Fruit fly (Drosophila melanogaster): ENCODE results near the gene 5PtaseI.

5PtaseI gene

DNA sequence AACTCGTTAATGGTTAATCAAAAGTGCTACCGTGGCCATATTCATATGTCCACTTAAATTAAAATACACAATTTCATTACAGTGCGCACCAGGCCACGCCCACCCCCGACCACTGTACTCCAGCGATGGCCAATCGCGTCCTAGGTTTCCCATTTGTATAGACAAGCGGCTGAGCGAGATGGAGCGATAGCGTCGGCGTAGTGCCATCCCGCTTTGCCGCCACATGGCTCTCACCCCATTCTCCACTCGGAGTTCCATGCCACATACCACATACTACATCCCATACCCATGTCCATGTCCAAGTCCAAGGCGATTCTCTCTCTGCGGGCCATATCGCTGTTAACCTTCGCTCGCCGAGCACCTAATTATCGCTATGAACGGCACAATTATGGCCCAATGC, 35.5 kb upstream of the 5PtaseI start (continued):
- no peak for TF ChIP-seq CG32767 (GFP tag; IDR thresholded peaks at IDR 0.05)
- TF ChIP-seq dmrt99B (tag; optimal IDR thresholded peaks at IDR 0.05): no peak
- TF ChIP-seq CG9817 (tag; optimal IDR thresholded peaks at IDR 0.05): no peak
- peak; percentile 80 for TF ChIP-seq Med (GFP tag)
- no peak for TF ChIP-seq NFAT (GFP tag; IDR thresholded peaks at IDR 0.05)
- TF ChIP-seq nerfin-2 (GFP tag; IDR thresholded peaks at IDR 0.05; ENCODE audit: partially characterized antibody): no peak
- TF ChIP-seq Awh (GFP tag; IDR thresholded peaks at IDR 0.05): 0 out of 2 replicates have a peak, but pooled peaks have one; percentile 8
- no peak for TF ChIP-seq CG18619 (GFP tag; optimal IDR thresholded peaks at IDR 0.05)
- no peak for TF ChIP-seq Hsf (GFP tag; optimal IDR thresholded peaks at IDR 0.05)
- no peak for TF ChIP-seq ttk (GFP tag; IDR thresholded peaks at IDR 0.05)
- TF ChIP-seq CoRest (tag; optimal IDR thresholded peaks at IDR 0.05): peak; percentile 43
- TF ChIP-seq fu2 (GFP tag; optimal IDR thresholded peaks at IDR 0.05): no peak
- no peak for TF ChIP-seq CG15011 (GFP tag; optimal IDR thresholded peaks at IDR 0.05)
- no peak for TF ChIP-seq tx (GFP tag; optimal IDR thresholded peaks at IDR 0.05)
- no peak for TF ChIP-seq CG2120 (GFP tag; optimal IDR thresholded peaks at IDR 0.05)
- no peak for TF ChIP-seq vnd (GFP tag; IDR thresholded peaks at IDR 0.05; ENCODE audit: partially characterized antibody)
- TF ChIP-seq lmd (GFP tag; IDR thresholded peaks at IDR 0.05): no peak
- TF ChIP-seq Hand (GFP tag; optimal IDR thresholded peaks at IDR 0.05): no peak
- TF ChIP-seq wor (GFP tag; IDR thresholded peaks at IDR 0.05): no peak
- peak; percentile 92 for TF ChIP-seq Jarid2 (GFP tag; optimal IDR thresholded peaks at IDR 0.05)
- TF ChIP-seq Ada2b (GFP tag; IDR thresholded peaks at IDR 0.05): no peak
- no peak for TF ChIP-seq salm (tag; optimal IDR thresholded peaks at IDR 0.05)
- TF ChIP-seq CG15073 (GFP tag; optimal IDR thresholded peaks at IDR 0.05): no peak
- no peak for TF ChIP-seq Chrac-16 (GFP tag; optimal IDR thresholded peaks at IDR 0.05)
- no peak for TF ChIP-seq dati (GFP tag; IDR thresholded peaks at IDR 0.05)
- TF ChIP-seq CG17912 (GFP tag; optimal IDR thresholded peaks at IDR 0.05): no peak
- peak; percentile 37; the same call in 1 of the 2 replicates for TF ChIP-seq stc (GFP tag; IDR thresholded peaks at IDR 0.05)
- TF ChIP-seq CG6689 (GFP tag; IDR thresholded peaks at IDR 0.05): no peak
- no peak for TF ChIP-seq ac (GFP tag; optimal IDR thresholded peaks at IDR 0.05)
- TF ChIP-seq CG4282 (GFP tag; optimal IDR thresholded peaks at IDR 0.05): no peak
- TF ChIP-seq Deaf1 (tag; optimal IDR thresholded peaks at IDR 0.05): no peak
- no peak for TF ChIP-seq fd64A (GFP tag; optimal IDR thresholded peaks at IDR 0.05)
- TF ChIP-seq shn (GFP tag; optimal IDR thresholded peaks at IDR 0.05): no peak
- no peak for TF ChIP-seq unc-4 (GFP tag; IDR thresholded peaks at IDR 0.05; ENCODE audit: partially characterized antibody)
- TF ChIP-seq Dip3 (GFP tag; optimal IDR thresholded peaks at IDR 0.05): no peak
- TF ChIP-seq CG17186 (GFP tag; optimal IDR thresholded peaks at IDR 0.05): no peak
- TF ChIP-seq Gsc (GFP tag; IDR thresholded peaks at IDR 0.05): no peak
- no peak for TF ChIP-seq CG7963 (GFP tag; IDR thresholded peaks at IDR 0.05; ENCODE audit: partially characterized antibody)
- TF ChIP-seq CG10321 (GFP tag; IDR thresholded peaks at IDR 0.05): peak; percentile 98
- no peak for TF ChIP-seq bowl (GFP tag; IDR thresholded peaks at IDR 0.05)
- no peak for TF ChIP-seq fd102C (GFP tag; optimal IDR thresholded peaks at IDR 0.05)
- TF ChIP-seq Myb (GFP tag; optimal IDR thresholded peaks at IDR 0.05): no peak
- peak; percentile 85 for TF ChIP-seq jing (GFP tag; optimal IDR thresholded peaks at IDR 0.05)
- TF ChIP-seq exex (tag; optimal IDR thresholded peaks at IDR 0.05): no peak
- TF ChIP-seq Camta (GFP tag; optimal IDR thresholded peaks at IDR 0.05): no peak
- no peak for TF ChIP-seq Elba2 (GFP tag; optimal IDR thresholded peaks at IDR 0.05)
- peak; percentile 44; the same call in 1 of the 2 replicates for TF ChIP-seq seq (GFP tag; IDR thresholded peaks at IDR 0.05)
- TF ChIP-seq psq (GFP tag; optimal IDR thresholded peaks at IDR 0.05): no peak
- no peak for TF ChIP-seq Dfd (GFP tag; optimal IDR thresholded peaks at IDR 0.05)
- TF ChIP-seq NC2β (GFP tag; optimal IDR thresholded peaks at IDR 0.05): no peak
- TF ChIP-seq ftz-f1 (GFP tag; optimal IDR thresholded peaks at IDR 0.05): peak; percentile 39
- no peak for TF ChIP-seq CG10959 (GFP tag; IDR thresholded peaks at IDR 0.05)
- TF ChIP-seq zf30C (GFP tag; optimal IDR thresholded peaks at IDR 0.05): peak; percentile 41
